Fruit fly (Drosophila melanogaster) whole organism, embryonic: ENCODE measurements around the gene kirre.
A peak's percentile ranks its signal among the peaks of the same experiment; 100 is the strongest.

Source experiments
- Antp ChIP-seq: fragments of 200-800 bp; sonication (Bioruptor generic); optimal IDR thresholded peaks from 3 replicates; lab custom pipeline; 2016; ENCODE audit warnings: missing biosample characterization, missing genetic modification characterization
- Atf3 ChIP-seq: fragments of 200-800 bp; sonication (Bioruptor generic); optimal IDR thresholded peaks from 3 replicates; lab custom pipeline; 2016; ENCODE audit warnings: missing biosample characterization, missing genetic modification characterization
- CG10431 ChIP-seq: fragments of 200-800 bp; sonication (Bioruptor generic); optimal IDR thresholded peaks from 3 replicates; lab custom pipeline; 2018; ENCODE audit warnings: missing biosample characterization, mild to moderate bottlenecking, missing genetic modification characterization
- CG10959 ChIP-seq: fragments of 200-800 bp; sonication (Bioruptor generic); IDR thresholded peaks from 2 replicates; pipeline ENCODE4 v1.3.6; 2022; ENCODE audit warnings: missing biosample characterization, missing genetic modification characterization
- CG11504 ChIP-seq: fragments of 200-800 bp; sonication (Bioruptor generic); optimal IDR thresholded peaks from 3 replicates; lab custom pipeline; 2019; ENCODE audit warnings: missing biosample characterization, mild to moderate bottlenecking, missing genetic modification characterization, moderate library complexity
- CG11696 ChIP-seq: fragments of 200-800 bp; sonication (Bioruptor generic); IDR thresholded peaks from 2 replicates; pipeline ENCODE4 v1.3.6; 2022; ENCODE audit warnings: missing biosample characterization, missing genetic modification characterization
- CG13424 ChIP-seq: fragments of 200-800 bp; sonication (Bioruptor generic); optimal IDR thresholded peaks from 2 replicates; lab custom pipeline; 2019; ENCODE audit warnings: missing biosample characterization, mild to moderate bottlenecking, missing genetic modification characterization, moderate library complexity
- CG14710 ChIP-seq: fragments of 200-800 bp; sonication (Bioruptor generic); optimal IDR thresholded peaks from 3 replicates; lab custom pipeline; 2019; ENCODE audit warnings: missing biosample characterization, mild to moderate bottlenecking, missing genetic modification characterization, moderate library complexity
- CG15269 ChIP-seq: fragments of 200-800 bp; sonication (Bioruptor generic); optimal IDR thresholded peaks from 2 replicates; lab custom pipeline; 2018; ENCODE audit warnings: missing biosample characterization, mild to moderate bottlenecking, missing genetic modification characterization, moderate library complexity
- CG15601 ChIP-seq: fragments of 200-800 bp; sonication (Bioruptor generic); optimal IDR thresholded peaks from 3 replicates; lab custom pipeline; 2019; ENCODE audit warnings: missing biosample characterization, mild to moderate bottlenecking, missing genetic modification characterization, moderate library complexity
- CG1603 ChIP-seq: fragments of 200-800 bp; sonication (Bioruptor generic); optimal IDR thresholded peaks from 2 replicates; lab custom pipeline; 2019; ENCODE audit warnings: missing biosample characterization, mild to moderate bottlenecking, missing genetic modification characterization, moderate library complexity
- CG17359 ChIP-seq: fragments of 200-800 bp; sonication (Bioruptor generic); optimal IDR thresholded peaks from 3 replicates; lab custom pipeline; 2018; ENCODE audit warnings: missing biosample characterization, mild to moderate bottlenecking, missing genetic modification characterization, moderate library complexity
- CG17361 ChIP-seq: fragments of 200-800 bp; sonication (Bioruptor generic); IDR thresholded peaks from 3 replicates; pipeline ENCODE4 v1.3.6; 2022; ENCODE audit warnings: missing biosample characterization, missing genetic modification characterization
- CG2120 ChIP-seq: fragments of 200-800 bp; sonication (Bioruptor generic); optimal IDR thresholded peaks from 3 replicates; lab custom pipeline; 2016; ENCODE audit warnings: missing biosample characterization, missing genetic modification characterization
- CG2678 ChIP-seq: fragments of 200-800 bp; sonication (Bioruptor generic); optimal IDR thresholded peaks from 3 replicates; lab custom pipeline; 2019; ENCODE audit warnings: missing biosample characterization, mild to moderate bottlenecking, missing genetic modification characterization, moderate library complexity
- CG2712 ChIP-seq: fragments of 200-800 bp; optimal IDR thresholded peaks from 3 replicates; lab custom pipeline; 2019; ENCODE audit warnings: missing biosample characterization, mild to moderate bottlenecking, missing genetic modification characterization, moderate library complexity
- CG30403 ChIP-seq: fragments of 200-800 bp; sonication (Bioruptor generic); optimal IDR thresholded peaks from 3 replicates; lab custom pipeline; 2016; ENCODE audit warnings: missing biosample characterization, missing genetic modification characterization
- CG32772 ChIP-seq: fragments of 200-800 bp; sonication (Bioruptor generic); IDR thresholded peaks from 2 replicates; pipeline ENCODE4 v1.3.6; 2022; ENCODE audit warnings: missing biosample characterization, missing genetic modification characterization
- CG3726 ChIP-seq: fragments of 200-800 bp; sonication (Bioruptor generic); IDR thresholded peaks from 3 replicates; pipeline ENCODE4, ENCODE4 v1.3.6; 2022; ENCODE audit warnings: missing biosample characterization, missing genetic modification characterization
- CG4820 ChIP-seq: fragments of 200-800 bp; sonication (Bioruptor generic); optimal IDR thresholded peaks from 3 replicates; lab custom pipeline; 2016; ENCODE audit warnings: missing biosample characterization, missing genetic modification characterization
- CG6813 ChIP-seq: fragments of 200-800 bp; sonication (Bioruptor generic); optimal IDR thresholded peaks from 2 replicates; lab custom pipeline; 2017; ENCODE audit warnings: missing biosample characterization, missing genetic modification characterization, mild to moderate bottlenecking, moderate library complexity, missing genetic modification reagents
- E2f1 ChIP-seq: fragments of 200-800 bp; sonication (Bioruptor generic); IDR thresholded peaks from 2 replicates; pipeline ENCODE4 v1.3.6; 2022; ENCODE audit warnings: missing biosample characterization, missing genetic modification characterization
- E2f2 ChIP-seq: fragments of 200-800 bp; sonication (Bioruptor generic); IDR thresholded peaks from 2 replicates; pipeline ENCODE4 v1.3.6; 2022; ENCODE audit warnings: missing biosample characterization, missing genetic modification characterization
- Hsf ChIP-seq: fragments of 200-800 bp; sonication (Bioruptor generic); optimal IDR thresholded peaks from 3 replicates; lab custom pipeline; 2016; ENCODE audit warnings: missing biosample characterization, missing genetic modification characterization
- Jarid2 ChIP-seq: fragments of 200-800 bp; sonication (Bioruptor generic); optimal IDR thresholded peaks from 3 replicates; lab custom pipeline; 2017; ENCODE audit warnings: mild to moderate bottlenecking, missing biosample characterization, missing genetic modification reagents, missing genetic modification characterization
- Kr ChIP-seq: fragments of 200-800 bp; sonication (Bioruptor generic); optimal IDR thresholded peaks from 2 replicates; lab custom pipeline; 2017; ENCODE audit warnings: missing biosample characterization, mild to moderate bottlenecking, missing genetic modification characterization
- Med ChIP-seq: fragments of 200-800 bp; sonication (Bioruptor generic); peaks from one replicate; lab custom pipeline; 2016; ENCODE audit warnings: missing biosample characterization, missing genetic modification characterization, mild to moderate bottlenecking, inconsistent platforms, moderate library complexity
- NC2α ChIP-seq: fragments of 200-800 bp; sonication (Bioruptor generic); optimal IDR thresholded peaks from 2 replicates; lab custom pipeline; 2016; ENCODE audit warnings: missing biosample characterization, missing genetic modification characterization
- PHDP ChIP-seq: fragments of 200-800 bp; sonication (Bioruptor generic); optimal IDR thresholded peaks from 3 replicates; lab custom pipeline; 2018; ENCODE audit warnings: missing biosample characterization, mild to moderate bottlenecking, missing genetic modification characterization, moderate library complexity
- Ptx1 ChIP-seq: fragments of 200-800 bp; sonication (Bioruptor generic); IDR thresholded peaks from 2 replicates; pipeline ENCODE4 v1.3.6; 2022; ENCODE audit warnings: missing biosample characterization, missing genetic modification characterization
- Side ChIP-seq: fragments of 200-800 bp; sonication (Bioruptor generic); optimal IDR thresholded peaks from 2 replicates; lab custom pipeline; 2016; ENCODE audit warnings: missing biosample characterization, missing genetic modification characterization
- Sox102F ChIP-seq: fragments of 200-800 bp; sonication (Bioruptor generic); optimal IDR thresholded peaks from 2 replicates; lab custom pipeline; 2018; ENCODE audit warnings: missing biosample characterization, mild to moderate bottlenecking, missing genetic modification characterization, moderate library complexity
- Trl ChIP-seq, 3 experiments: fragments of >200 bp in 2 of 3; fragments of 200-800 bp in 1 of 3; sonication (Bioruptor generic) in 1 of 3; optimal IDR thresholded peaks; 2 replicates in 1 of 3; 3 replicates in 2 of 3; lab custom pipeline; 2016 to 2017; ENCODE audit warnings: missing biosample characterization in 1 of 3, missing genetic modification characterization in 1 of 3
- az2 ChIP-seq: fragments of 200-800 bp; sonication (Bioruptor generic); optimal IDR thresholded peaks from 3 replicates; lab custom pipeline; 2016; ENCODE audit warnings: missing biosample characterization, missing genetic modification characterization
- crol ChIP-seq: fragments of 200-800 bp; sonication (Bioruptor generic); IDR thresholded peaks from 2 replicates; pipeline ENCODE4 v1.3.6; 2022; ENCODE audit warnings: missing biosample characterization, missing genetic modification characterization
- emc ChIP-seq: fragments of 200-800 bp; sonication (Bioruptor generic); optimal IDR thresholded peaks from 2 replicates; lab custom pipeline; 2016; ENCODE audit warnings: missing biosample characterization, missing genetic modification characterization
- exex ChIP-seq: fragments of 200-800 bp; sonication (Bioruptor generic); optimal IDR thresholded peaks from 4 replicates; lab custom pipeline; 2018; ENCODE audit warnings: missing biosample characterization, mild to moderate bottlenecking, missing genetic modification characterization, moderate library complexity
- fd96Cb ChIP-seq: fragments of 200-800 bp; sonication (Bioruptor generic); optimal IDR thresholded peaks from 2 replicates; lab custom pipeline; 2018; ENCODE audit warnings: missing biosample characterization, mild to moderate bottlenecking, missing genetic modification characterization, moderate library complexity
- grau ChIP-seq: fragments of 200-800 bp; optimal IDR thresholded peaks from 3 replicates; lab custom pipeline; 2019; ENCODE audit warnings: missing biosample characterization, mild to moderate bottlenecking, missing genetic modification characterization, moderate library complexity
- gt ChIP-seq: fragments of 200-800 bp; sonication (Bioruptor generic); IDR thresholded peaks from 2 replicates; pipeline ENCODE4 v1.3.6; 2022; ENCODE audit warnings: missing biosample characterization, missing genetic modification characterization
- h ChIP-seq: fragments of >200 bp; optimal IDR thresholded peaks from 2 replicates; lab custom pipeline; 2017
- ken ChIP-seq: fragments of 200-800 bp; sonication (Bioruptor generic); IDR thresholded peaks from 3 replicates; pipeline ENCODE4 v1.3.6; 2022; ENCODE audit warnings: missing biosample characterization, missing genetic modification characterization
- lab ChIP-seq: fragments of 200-800 bp; sonication (Bioruptor generic); optimal IDR thresholded peaks from 3 replicates; lab custom pipeline; 2017; ENCODE audit warnings: missing biosample characterization, missing genetic modification characterization, mild to moderate bottlenecking, moderate library complexity, missing genetic modification reagents
- oc ChIP-seq: fragments of 200-800 bp; sonication (Bioruptor generic); optimal IDR thresholded peaks from 2 replicates; lab custom pipeline; 2018; ENCODE audit warnings: missing biosample characterization, mild to moderate bottlenecking, missing genetic modification characterization, moderate library complexity
- onecut ChIP-seq: fragments of 200-800 bp; sonication (Bioruptor generic); IDR thresholded peaks from 2 replicates; pipeline ENCODE4 v1.3.6; 2022; ENCODE audit warnings: missing biosample characterization, missing genetic modification characterization
- slbo ChIP-seq: fragments of 200-800 bp; sonication (Bioruptor generic); IDR thresholded peaks from 2 replicates; pipeline ENCODE4 v1.3.6; 2022; ENCODE audit warnings: missing biosample characterization, missing genetic modification characterization
- stwl ChIP-seq: fragments of 200-800 bp; sonication (Bioruptor generic); optimal IDR thresholded peaks from 3 replicates; lab custom pipeline; 2018; ENCODE audit warnings: missing biosample characterization, mild to moderate bottlenecking, missing genetic modification characterization, moderate library complexity
- tio ChIP-seq: fragments of 200-800 bp; sonication (Bioruptor generic); optimal IDR thresholded peaks from 2 replicates; lab custom pipeline; 2017; ENCODE audit warnings: missing biosample characterization, missing genetic modification characterization, inconsistent platforms
- zfh1 ChIP-seq: fragments of 200-800 bp; sonication (Bioruptor generic); IDR thresholded peaks from 3 replicates; pipeline ENCODE4 v1.3.6; 2022; ENCODE audit warnings: missing biosample characterization, missing genetic modification characterization

The kirre gene

dm6 chrX:2977857-2978473, 237.8 kb downstream of the kirre start (continued):
- TF ChIP-seq oc (tag; lab: Kevin White, UChicago) (peak; percentile 8), CG10959 (GFP tag; lab: Robert Waterston, UW) (peak; percentile 44), E2f1 (GFP tag; lab: Robert Waterston, UW) (0 out of 2 replicates have a peak, but pooled peaks have one; percentile 29), NC2α (GFP tag; lab: Kevin White, UChicago) (no peak), CG32772 (GFP tag; lab: Robert Waterston, UW) (no peak), grau (tag; lab: Kevin White, UChicago) (peak; percentile 2), fd96Cb (tag; lab: Kevin White, UChicago) (peak; percentile 48), CG15601 (tag; lab: Kevin White, UChicago) (peak; percentile 24), CG13424 (tag; lab: Kevin White, UChicago) (peak; percentile 4), CG14710 (peak; percentile 45), CG10431 (GFP tag; lab: Kevin White, UChicago) (no peak), crol (GFP tag; lab: Robert Waterston, UW) (no peak), CG2712 (peak; percentile 54), stwl (tag; lab: Kevin White, UChicago) (peak; percentile 24), tio (GFP tag; lab: Kevin White, UChicago) (peak; percentile 22), Antp (peak; percentile 34), Sox102F (GFP tag; lab: Kevin White, UChicago) (peak; percentile 52), Atf3 (GFP tag; lab: Kevin White, UChicago) (no peak), CG17361 (GFP tag; lab: Robert Waterston, UW) (peak; percentile 45; the same call in 1 of the 3 replicates), CG6813 (peak; percentile 18), CG4820 (peak; percentile 56), Side (GFP tag; lab: Kevin White, UChicago) (peak; percentile 25), exex (tag; lab: Kevin White, UChicago) (no peak), CG30403 (GFP tag; lab: Kevin White, UChicago) (peak; percentile 49), zfh1 (GFP tag; lab: Robert Waterston, UW) (0 out of 3 replicates have a peak, but pooled peaks have one; percentile 44), CG17359 (tag; lab: Kevin White, UChicago) (peak; percentile 0), Hsf (peak; percentile 36), Trl (optimal IDR thresholded peaks at IDR 0.05; lab: Kevin White, UChicago) (no peak), Trl (GFP tag; optimal IDR thresholded peaks at IDR 0.05; lab: Kevin White, UChicago) (peak; percentile 34), Ptx1 (GFP tag; lab: Robert Waterston, UW) (peak; percentile 34; the same call in 1 of the 2 replicates), ken (GFP tag; lab: Robert Waterston, UW) (peak; percentile 51; the same call in 1 of the 3 replicates), CG11696 (GFP tag; lab: Robert Waterston, UW) (no peak), Jarid2 (GFP tag; lab: Kevin White, UChicago) (peak; percentile 4), CG11504 (tag; lab: Kevin White, UChicago) (peak; percentile 54), CG2678 (tag; lab: Kevin White, UChicago) (peak; percentile 26), CG1603 (peak; percentile 56), CG15269 (tag; lab: Kevin White, UChicago) (peak; percentile 8), E2f2 (GFP tag; lab: Robert Waterston, UW) (peak; percentile 38; the same call in 1 of the 2 replicates), h (no peak), Med (GFP tag; lab: Kevin White, UChicago) (peak; percentile 77), CG3726 (GFP tag; lab: Robert Waterston, UW) (0 out of 3 replicates have a peak, but pooled peaks have one; percentile 29), CG2120 (GFP tag; lab: Kevin White, UChicago) (peak; percentile 16), az2 (GFP tag; lab: Kevin White, UChicago) (peak; percentile 41), gt (GFP tag; lab: Robert Waterston, UW) (no peak), emc (GFP tag; lab: Kevin White, UChicago) (no peak), onecut (GFP tag; lab: Robert Waterston, UW) (0 out of 2 replicates have a peak, but pooled peaks have one; percentile 9), slbo (GFP tag; lab: Robert Waterston, UW) (peak; percentile 39; the same call in 1 of the 2 replicates), lab (peak; percentile 47), PHDP (peak; percentile 25), Kr (GFP tag; lab: Kevin White, UChicago) (no peak)
